Worm (Caenorhabditis elegans) whole organism, L4 larva: ENCODE results near the gene lgc-5.

Experiments used
- D1046.2 ChIP-seq: fragments of 200-800 bp; sonication (Bioruptor generic); IDR thresholded peaks from 2 replicates; pipeline ENCODE4 v1.3.6; 2022; ENCODE audit warnings: missing genetic modification characterization, missing compliant biosample characterization
- F10B5.3 ChIP-seq: sonication (generic microtip); optimal IDR thresholded peaks from 2 replicates; lab custom pipeline; 2016; ENCODE audit warnings: mild to moderate bottlenecking, missing genetic modification characterization, missing compliant biosample characterization
- F37D6.2 ChIP-seq: sonication (generic microtip); optimal IDR thresholded peaks from 2 replicates; lab custom pipeline; 2016; ENCODE audit warnings: mild to moderate bottlenecking, missing genetic modification characterization, missing compliant biosample characterization
- F44E2.7 ChIP-seq: fragments of 200-800 bp; sonication (Bioruptor generic); IDR thresholded peaks from 2 replicates; pipeline ENCODE4 v2.1.2; 2022; ENCODE audit warnings: missing genetic modification characterization, missing compliant biosample characterization
- F49E8.2 ChIP-seq: sonication (generic microtip); optimal IDR thresholded peaks from 2 replicates; lab custom pipeline; 2016; ENCODE audit warnings: missing compliant biosample characterization, mild to moderate bottlenecking, missing genetic modification characterization, borderline replicate concordance
- R02D3.7 ChIP-seq: fragments of 150-350 bp; sonication (generic microtip); optimal IDR thresholded peaks from 3 replicates; lab custom pipeline; 2014; ENCODE audit warnings: missing biosample characterization, missing genetic modification characterization
- T26A8.4 ChIP-seq: fragments of 200-800 bp; sonication (Bioruptor generic); IDR thresholded peaks from 2 replicates; pipeline ENCODE4 v1.3.6; 2022; ENCODE audit warnings: missing genetic modification characterization, missing compliant biosample characterization
- Y105C5A.15 ChIP-seq: fragments of 200-800 bp; sonication (Bioruptor generic); IDR thresholded peaks from 2 replicates; pipeline ENCODE4 v1.3.6; 2022; ENCODE audit warnings: missing genetic modification characterization, missing compliant biosample characterization
- Y48G9A.11 ChIP-seq: fragments of 200-800 bp; sonication (Bioruptor generic); IDR thresholded peaks from 2 replicates; pipeline ENCODE4 v1.3.6; 2022; ENCODE audit warnings: missing genetic modification reagents, missing genetic modification characterization, missing compliant biosample characterization
- Y5F2A.4 ChIP-seq: fragments of 200-800 bp; sonication (Bioruptor generic); optimal IDR thresholded peaks from 2 replicates; lab custom pipeline; 2018; ENCODE audit warnings: mild to moderate bottlenecking, missing genetic modification characterization, missing compliant biosample characterization
- Y75B8A.6 ChIP-seq: fragments of 200-800 bp; sonication (Bioruptor generic); IDR thresholded peaks from 2 replicates; pipeline ENCODE4 v1.3.6; 2022; ENCODE audit warnings: missing genetic modification reagents, missing genetic modification characterization, missing compliant biosample characterization
- ZK337.2 ChIP-seq: fragments of 200-800 bp; sonication (Bioruptor generic); IDR thresholded peaks from 2 replicates; pipeline ENCODE4 v1.3.6; 2022; ENCODE audit warnings: missing genetic modification reagents, missing genetic modification characterization, missing compliant biosample characterization
- ceh-32 ChIP-seq: sonication (generic microtip); optimal IDR thresholded peaks from 2 replicates; lab custom pipeline; 2016; ENCODE audit warnings: mild to moderate bottlenecking, missing genetic modification characterization, missing compliant biosample characterization; ENCODE audit not compliant: poor library complexity
- ceh-44 ChIP-seq: fragments of 200-800 bp; sonication (Bioruptor generic); IDR thresholded peaks from 2 replicates; pipeline ENCODE4 v1.3.6; 2022; ENCODE audit warnings: missing genetic modification reagents, missing genetic modification characterization, missing compliant biosample characterization
- ctbp-1 ChIP-seq: fragments of 200-800 bp; sonication (Bioruptor generic); IDR thresholded peaks from 2 replicates; pipeline ENCODE4 v1.3.6; 2022; ENCODE audit warnings: missing genetic modification reagents, missing genetic modification characterization, missing compliant biosample characterization
- daf-12 ChIP-seq: fragments of 150-350 bp; optimal IDR thresholded peaks from 2 replicates; lab custom pipeline; 2014; ENCODE audit warnings: missing biosample characterization, missing genetic modification reagents, missing genetic modification characterization
- daf-16 ChIP-seq, 3 experiments: sonication (generic microtip); optimal IDR thresholded peaks; 2 replicates each; lab custom pipeline; 2016 to 2017; ENCODE audit warnings: missing genetic modification characterization in 3 of 3, missing genetic modification reagents in 3 of 3, mild to moderate bottlenecking in 2 of 3, missing compliant biosample characterization in 2 of 3, missing biosample characterization in 1 of 3, moderate library complexity in 1 of 3
- daf-19 ChIP-seq: fragments of 200-800 bp; sonication (Bioruptor generic); conservative IDR thresholded peaks from 2 replicates; pipeline ENCODE4 v1.3.6; 2022; ENCODE audit warnings: missing genetic modification characterization, missing compliant biosample characterization
- daf-8 ChIP-seq: fragments of 200-800 bp; sonication (Bioruptor generic); IDR thresholded peaks from 2 replicates; pipeline ENCODE4 v1.3.6; 2022; ENCODE audit warnings: missing genetic modification characterization, missing compliant biosample characterization
- dmd-6 ChIP-seq: fragments of 200-800 bp; sonication (Bioruptor generic); IDR thresholded peaks from 2 replicates; pipeline ENCODE4 v1.3.6; 2022; ENCODE audit warnings: missing genetic modification reagents, missing genetic modification characterization, missing compliant biosample characterization
- dmd-8 ChIP-seq: fragments of 200-800 bp; sonication (Bioruptor generic); IDR thresholded peaks from 2 replicates; pipeline ENCODE4 v1.3.6; 2022; ENCODE audit warnings: missing genetic modification characterization, missing compliant biosample characterization
- dmd-9 ChIP-seq: fragments of 200-800 bp; sonication (Bioruptor generic); IDR thresholded peaks from 2 replicates; pipeline ENCODE4 v1.3.6; 2022; ENCODE audit warnings: missing genetic modification reagents, missing genetic modification characterization, missing compliant biosample characterization
- dpl-1 ChIP-seq: fragments of 150-350 bp; optimal IDR thresholded peaks from 2 replicates; lab custom pipeline; 2014; ENCODE audit warnings: missing biosample characterization, missing genetic modification reagents, missing genetic modification characterization
- dve-1 ChIP-seq: sonication (generic microtip); optimal IDR thresholded peaks from 2 replicates; lab custom pipeline; 2017; ENCODE audit warnings: antibody characterized with exemption, mild to moderate bottlenecking, missing genetic modification characterization, missing compliant biosample characterization; ENCODE audit not compliant: insufficient read depth
- egl-27 ChIP-seq: sonication (generic microtip); optimal IDR thresholded peaks from 3 replicates; lab custom pipeline; 2017; ENCODE audit warnings: missing biosample characterization, missing genetic modification reagents, missing genetic modification characterization
- gei-8 ChIP-seq: fragments of 200-800 bp; sonication (Bioruptor generic); optimal IDR thresholded peaks from 2 replicates; lab custom pipeline; 2018; ENCODE audit warnings: mild to moderate bottlenecking, missing genetic modification characterization, missing compliant biosample characterization
- hif-1 ChIP-seq, 2 experiments: sonication (generic microtip); optimal IDR thresholded peaks; 2 replicates each; lab custom pipeline; 2016 to 2017; ENCODE audit warnings: missing compliant biosample characterization in 2 of 2, missing genetic modification characterization in 2 of 2, missing genetic modification reagents in 2 of 2, missing genotype in 2 of 2, mild to moderate bottlenecking in 1 of 2
- hlh-11 ChIP-seq: fragments of 200-800 bp; sonication (Bioruptor generic); optimal IDR thresholded peaks from 2 replicates; lab custom pipeline; 2018; ENCODE audit warnings: mild to moderate bottlenecking, missing genetic modification characterization, missing compliant biosample characterization
- lin-15B ChIP-seq: fragments of 150-350 bp; sonication (generic microtip); optimal IDR thresholded peaks from 3 replicates; lab custom pipeline; 2014; ENCODE audit warnings: missing biosample characterization, missing genetic modification characterization
- lin-29 ChIP-seq: fragments of 200-800 bp; sonication (Bioruptor generic); IDR thresholded peaks from 2 replicates; pipeline ENCODE4 v1.3.6; 2022; ENCODE audit warnings: missing genetic modification reagents, missing genetic modification characterization, missing compliant biosample characterization
- lir-3 ChIP-seq: sonication (generic microtip); optimal IDR thresholded peaks from 2 replicates; lab custom pipeline; 2016; ENCODE audit warnings: mild to moderate bottlenecking, missing genetic modification characterization, missing compliant biosample characterization
- mdt-29 ChIP-seq: fragments of 200-800 bp; sonication (Bioruptor generic); IDR thresholded peaks from 2 replicates; pipeline ENCODE4 v1.3.6; 2022; ENCODE audit warnings: missing genetic modification reagents, missing genetic modification characterization, missing compliant biosample characterization
- nhr-10 ChIP-seq: fragments of 150-350 bp; optimal IDR thresholded peaks from 2 replicates; lab custom pipeline; 2014; ENCODE audit warnings: missing biosample characterization, missing genetic modification characterization
- nhr-111 ChIP-seq: fragments of 200-800 bp; sonication (Bioruptor generic); optimal IDR thresholded peaks from 2 replicates; lab custom pipeline; 2018; ENCODE audit warnings: mild to moderate bottlenecking, missing genetic modification characterization, missing compliant biosample characterization
- nhr-25 ChIP-seq: sonication (generic microtip); optimal IDR thresholded peaks from 2 replicates; lab custom pipeline; 2017; ENCODE audit warnings: missing genetic modification characterization, mild to moderate bottlenecking, missing compliant biosample characterization, antibody characterized with exemption, moderate library complexity, borderline replicate concordance; ENCODE audit not compliant: insufficient read depth
- nhr-41 ChIP-seq: fragments of 200-800 bp; sonication (Bioruptor generic); IDR thresholded peaks from 2 replicates; pipeline ENCODE4 v1.3.6; 2022; ENCODE audit warnings: missing genetic modification reagents, missing genetic modification characterization, missing compliant biosample characterization
- pqm-1 ChIP-seq: sonication (generic microtip); optimal IDR thresholded peaks from 2 replicates; lab custom pipeline; 2017; ENCODE audit warnings: missing biosample characterization, missing genetic modification characterization
- sdz-12 ChIP-seq: fragments of 200-800 bp; sonication (Bioruptor generic); optimal IDR thresholded peaks from 2 replicates; lab custom pipeline; 2018; ENCODE audit warnings: mild to moderate bottlenecking, missing genetic modification characterization, missing compliant biosample characterization
- skn-1 ChIP-seq: fragments of 150-350 bp; optimal IDR thresholded peaks from 2 replicates; lab custom pipeline; 2014; ENCODE audit warnings: missing biosample characterization, missing genetic modification characterization
- snpc-1.2 ChIP-seq: fragments of 200-800 bp; sonication (Bioruptor generic); IDR thresholded peaks from 2 replicates; pipeline ENCODE4 v1.3.6; 2022; ENCODE audit warnings: missing genetic modification reagents, missing genetic modification characterization, missing compliant biosample characterization
- snpc-4 ChIP-seq: fragments of 150-350 bp; optimal IDR thresholded peaks from 2 replicates; lab custom pipeline; 2014; ENCODE audit warnings: missing biosample characterization, missing genetic modification characterization
- tag-97 ChIP-seq: fragments of 200-800 bp; sonication (Bioruptor generic); IDR thresholded peaks from 2 replicates; pipeline ENCODE4 v1.3.6; 2022; ENCODE audit warnings: missing genetic modification characterization, missing compliant biosample characterization
- unc-130 ChIP-seq: sonication (generic microtip); optimal IDR thresholded peaks from 2 replicates; lab custom pipeline; 2016; ENCODE audit warnings: missing genetic modification reagents, missing genetic modification characterization, missing compliant biosample characterization
- unc-39 ChIP-seq: sonication (generic microtip); optimal IDR thresholded peaks from 2 replicates; lab custom pipeline; 2017; ENCODE audit warnings: missing biosample characterization, missing genetic modification characterization
- unc-62 ChIP-seq, 3 experiments: fragments of 150-350 bp in 1 of 3; sonication (generic microtip); optimal IDR thresholded peaks in 2 of 3; peaks in 1 of 3; 1 replicate in 1 of 3; 2 replicates in 2 of 3; lab custom pipeline; 2014 to 2017; ENCODE audit warnings: missing biosample characterization in 3 of 3, missing genetic modification characterization in 3 of 3, missing genetic modification reagents in 3 of 3, missing genotype in 1 of 3
- zag-1 ChIP-seq: fragments of 150-350 bp; optimal IDR thresholded peaks from 2 replicates; lab custom pipeline; 2014; ENCODE audit warnings: missing biosample characterization, missing genetic modification characterization
- zfp-2 ChIP-seq: sonication (generic microtip); optimal IDR thresholded peaks from 2 replicates; lab custom pipeline; 2016; ENCODE audit warnings: mild to moderate bottlenecking, missing genetic modification characterization, missing compliant biosample characterization
- zfp-3 ChIP-seq: fragments of 200-800 bp; sonication (Bioruptor generic); conservative IDR thresholded peaks from 2 replicates; pipeline ENCODE4 v1.3.6; 2022; ENCODE audit warnings: missing genetic modification reagents, missing genetic modification characterization, missing compliant biosample characterization
- zip-11 ChIP-seq: fragments of 200-800 bp; sonication (Bioruptor generic); IDR thresholded peaks from 2 replicates; pipeline ENCODE4 v1.3.6; 2022; ENCODE audit warnings: missing genetic modification characterization, missing compliant biosample characterization

Gene lgc-5

ce11 chrIV:8375381-8375780 is 32.9 kb downstream of the lgc-5 start (continued):
- TF ChIP-seq dve-1 (tag; lab: Kevin White, UChicago), result peak; percentile 76
- TF ChIP-seq F10B5.3, result no peak
- peak; percentile 62; the same call in 1 of the 2 replicates for TF ChIP-seq zfp-3 (GFP tag; lab: Robert Waterston, UW)
- peak; percentile 29 for TF ChIP-seq lir-3 (tag; lab: Kevin White, UChicago)
- peak; percentile 46 for TF ChIP-seq dpl-1 (GFP tag; lab: Kevin White, UChicago)
- no peak; the same call in none of the 2 replicates for TF ChIP-seq T26A8.4 (GFP tag; lab: Robert Waterston, UW)
- peak; percentile 42 to 88 for TF ChIP-seq daf-16 (GFP tag; optimal IDR thresholded peaks at IDR 0.05; lab: Kevin White, UChicago)
- TF ChIP-seq daf-16 (tag; optimal IDR thresholded peaks at IDR 0.05; lab: Kevin White, UChicago), result peak; percentile 85
- TF ChIP-seq F49E8.2 (tag; lab: Kevin White, UChicago), result peak; percentile 53
- peak; percentile 60 for TF ChIP-seq pqm-1 (tag; lab: Kevin White, UChicago)
- TF ChIP-seq dmd-8 (GFP tag; lab: Robert Waterston, UW), result peak; percentile 67; the same call in 1 of the 2 replicates
- TF ChIP-seq unc-130 (GFP tag; lab: Kevin White, UChicago), result peak; percentile 71
- peak; percentile 21 for TF ChIP-seq zfp-2 (tag; lab: Kevin White, UChicago)
- 0 out of 2 replicates have a peak, but pooled peaks have one; percentile 47 for TF ChIP-seq ceh-44 (GFP tag; lab: Robert Waterston, UW)
- TF ChIP-seq ZK337.2 (GFP tag; lab: Robert Waterston, UW), result peak; percentile 41; the same call in 1 of the 2 replicates
- no peak for TF ChIP-seq nhr-25
- no peak for TF ChIP-seq nhr-10 (tag; lab: Kevin White, UChicago)
- TF ChIP-seq F44E2.7 (GFP tag; lab: Robert Waterston, UW), result no peak
- no peak for TF ChIP-seq zag-1 (tag; lab: Kevin White, UChicago)
- TF ChIP-seq ctbp-1, result peak; percentile 77; the same call in 1 of the 2 replicates
- TF ChIP-seq unc-39 (tag; lab: Kevin White, UChicago), result no peak
- TF ChIP-seq mdt-29 (GFP tag; lab: Robert Waterston, UW), result peak; percentile 83
- peak; percentile 88 for TF ChIP-seq daf-19 (GFP tag; lab: Robert Waterston, UW)
- no peak for TF ChIP-seq tag-97
- peak; percentile 62 for TF ChIP-seq Y5F2A.4
- peak; percentile 83 for TF ChIP-seq Y105C5A.15
- TF ChIP-seq F37D6.2 (tag; lab: Kevin White, UChicago), result peak; percentile 45
- TF ChIP-seq daf-8 (GFP tag; lab: Robert Waterston, UW), result no peak
- peak; percentile 61; the same call in 1 of the 2 replicates for TF ChIP-seq D1046.2 (GFP tag; lab: Robert Waterston, UW)
- TF ChIP-seq sdz-12, result no peak
- TF ChIP-seq snpc-1.2, result peak; percentile 85
- TF ChIP-seq gei-8 (GFP tag; lab: Kevin White, UChicago), result peak; percentile 29
- TF ChIP-seq lin-15B (tag; lab: Kevin White, UChicago), result no peak
- TF ChIP-seq Y48G9A.11, result peak; percentile 68
- TF ChIP-seq nhr-41 (GFP tag; lab: Robert Waterston, UW), result peak; percentile 21; the same call in 1 of the 2 replicates
- TF ChIP-seq egl-27 (tag; lab: Kevin White, UChicago), result no peak
- peak; percentile 54; the same call in 1 of the 2 replicates for TF ChIP-seq zip-11
- TF ChIP-seq daf-12 (tag; lab: Kevin White, UChicago), result no peak
- TF ChIP-seq ceh-32 (tag; lab: Kevin White, UChicago), result no peak
- TF ChIP-seq Y75B8A.6, result 0 out of 2 replicates have a peak, but pooled peaks have one; percentile 73
- TF ChIP-seq hif-1 (tag; optimal IDR thresholded peaks at IDR 0.05; lab: Kevin White, UChicago), result peak in 1 of 2 experiments; percentile 62
- TF ChIP-seq hlh-11 (tag; lab: Kevin White, UChicago), result peak; percentile 67
- peak; percentile 77 for TF ChIP-seq R02D3.7 (tag; lab: Kevin White, UChicago)
- no peak for TF ChIP-seq lin-29
- TF ChIP-seq snpc-4 (tag; lab: Kevin White, UChicago), result no peak
- TF ChIP-seq skn-1 (tag; lab: Kevin White, UChicago), result no peak
- TF ChIP-seq unc-62 (GFP tag; optimal IDR thresholded peaks at IDR 0.05 in 1 of 2; lab: Kevin White, UChicago), result no peak
- no peak for TF ChIP-seq unc-62 (tag; optimal IDR thresholded peaks at IDR 0.05; lab: Kevin White, UChicago)
- peak; percentile 74 for TF ChIP-seq dmd-6 (GFP tag; lab: Robert Waterston, UW)
- TF ChIP-seq nhr-111 (GFP tag; lab: Kevin White, UChicago), result no peak
- peak; percentile 68; the same call in 1 of the 2 replicates for TF ChIP-seq dmd-9 (GFP tag; lab: Robert Waterston, UW)
